Fruit fly (Drosophila melanogaster) whole organism, prepupa: ENCODE results near the gene brwl.
A peak's percentile ranks its signal among the peaks of the same experiment; 100 is the strongest.

Source experiments
- CG11902 ChIP-seq: fragments of 200-800 bp; sonication (Bioruptor generic); optimal IDR thresholded peaks from 3 replicates; lab custom pipeline; 2016; ENCODE audit warnings: missing biosample characterization, missing genetic modification characterization
- CG6792 ChIP-seq: fragments of 200-800 bp; sonication (Bioruptor generic); optimal IDR thresholded peaks from 3 replicates; lab custom pipeline; 2016; ENCODE audit warnings: missing biosample characterization, missing genetic modification characterization
- CG8632 ChIP-seq: fragments of 200-800 bp; sonication (Bioruptor generic); optimal IDR thresholded peaks from 3 replicates; lab custom pipeline; 2016; ENCODE audit warnings: missing biosample characterization, missing genetic modification characterization
- CG9139 ChIP-seq: fragments of 200-800 bp; sonication (Bioruptor generic); optimal IDR thresholded peaks from 3 replicates; lab custom pipeline; 2017; ENCODE audit warnings: missing biosample characterization, mild to moderate bottlenecking, missing genetic modification characterization
- Eip93F ChIP-seq: fragments of 200-800 bp; sonication (Bioruptor generic); optimal IDR thresholded peaks from 2 replicates; lab custom pipeline; 2016; ENCODE audit warnings: missing biosample characterization, mild to moderate bottlenecking, missing genetic modification characterization
- Hr39 ChIP-seq: fragments of 200-800 bp; sonication (Bioruptor generic); optimal IDR thresholded peaks from 2 replicates; lab custom pipeline; 2016; ENCODE audit warnings: missing biosample characterization, missing genetic modification characterization
- Sox102F ChIP-seq: fragments of 200-800 bp; sonication (Bioruptor generic); optimal IDR thresholded peaks from 2 replicates; lab custom pipeline; 2016; ENCODE audit warnings: missing biosample characterization, mild to moderate bottlenecking, missing genetic modification characterization
- Sox14 ChIP-seq: fragments of 200-800 bp; sonication (Bioruptor generic); optimal IDR thresholded peaks from 3 replicates; lab custom pipeline; 2016; ENCODE audit warnings: missing biosample characterization, missing genetic modification characterization
- dac ChIP-seq: fragments of 200-800 bp; sonication (Bioruptor generic); optimal IDR thresholded peaks from 2 replicates; lab custom pipeline; 2017; ENCODE audit warnings: missing biosample characterization, mild to moderate bottlenecking, missing genetic modification characterization

- TF ChIP-seq CG9139 (no peak), Eip93F (no peak), dac (GFP tag; lab: Kevin White, UChicago) (no peak), CG8632 (GFP tag; lab: Kevin White, UChicago) (no peak), Hr39 (GFP tag; lab: Kevin White, UChicago) (peak; percentile 36), Sox14 (GFP tag; lab: Kevin White, UChicago) (peak; percentile 22), CG6792 (GFP tag; lab: Kevin White, UChicago) (peak; percentile 4), CG11902 (GFP tag; lab: Kevin White, UChicago) (no peak), Sox102F (peak; percentile 38)
These were observed 48.0 kb downstream of the brwl start for dm6 chr2L:9616654-9617053.
